Fruit fly (Drosophila melanogaster) whole organism, embryonic: ENCODE results near the gene CG16734.

ENCODE experiments used
- Ada2b ChIP-seq: fragments of 200-800 bp; sonication (Bioruptor generic); IDR thresholded peaks from 2 replicates; pipeline ENCODE4 v1.3.6; 2022; ENCODE audit warnings: missing biosample characterization, missing genetic modification characterization
- Blimp-1 ChIP-seq: fragments of 200-800 bp; sonication (Bioruptor generic); optimal IDR thresholded peaks from 3 replicates; lab custom pipeline; 2018; ENCODE audit warnings: missing biosample characterization, missing genetic modification characterization, mild to moderate bottlenecking, moderate library complexity, missing genetic modification reagents
- CG10147 ChIP-seq: fragments of 200-800 bp; sonication (Bioruptor generic); optimal IDR thresholded peaks from 2 replicates; lab custom pipeline; 2019; ENCODE audit warnings: missing biosample characterization, mild to moderate bottlenecking, missing genetic modification characterization, moderate library complexity
- CG10462 ChIP-seq: fragments of 200-800 bp; sonication (Bioruptor generic); optimal IDR thresholded peaks from 2 replicates; lab custom pipeline; 2016; ENCODE audit warnings: missing biosample characterization, missing genetic modification characterization
- CG11085 ChIP-seq: fragments of 200-800 bp; sonication (Bioruptor generic); IDR thresholded peaks from 2 replicates; pipeline ENCODE4 v1.3.6; 2022; ENCODE audit warnings: missing biosample characterization, missing genetic modification characterization
- CG11093 ChIP-seq: fragments of 200-800 bp; sonication (Bioruptor generic); IDR thresholded peaks from 3 replicates; pipeline ENCODE4 v1.3.6; 2022; ENCODE audit warnings: missing biosample characterization, missing genetic modification characterization
- CG11695 ChIP-seq: fragments of 200-800 bp; sonication (Bioruptor generic); IDR thresholded peaks from 3 replicates; pipeline ENCODE4 v1.3.6; 2022; ENCODE audit warnings: missing biosample characterization, missing genetic modification characterization
- CG12155 ChIP-seq: fragments of 200-800 bp; sonication (Bioruptor generic); optimal IDR thresholded peaks from 3 replicates; lab custom pipeline; 2016; ENCODE audit warnings: missing biosample characterization, missing genetic modification characterization
- CG1233 ChIP-seq: fragments of 200-800 bp; sonication (Bioruptor generic); optimal IDR thresholded peaks from 4 replicates; lab custom pipeline; 2018; ENCODE audit warnings: missing biosample characterization, mild to moderate bottlenecking, missing genetic modification characterization
- CG1647 ChIP-seq: fragments of 200-800 bp; sonication (Bioruptor generic); optimal IDR thresholded peaks from 3 replicates; lab custom pipeline; 2016; ENCODE audit warnings: missing biosample characterization, missing genetic modification characterization
- CG17328 ChIP-seq: fragments of 200-800 bp; sonication (Bioruptor generic); IDR thresholded peaks from 2 replicates; pipeline ENCODE4 v1.3.6; 2022; ENCODE audit warnings: missing biosample characterization, missing genetic modification characterization
- CG17359 ChIP-seq: fragments of 200-800 bp; sonication (Bioruptor generic); optimal IDR thresholded peaks from 3 replicates; lab custom pipeline; 2018; ENCODE audit warnings: missing biosample characterization, mild to moderate bottlenecking, missing genetic modification characterization, moderate library complexity
- CG42726 ChIP-seq: fragments of 200-800 bp; sonication (Bioruptor generic); IDR thresholded peaks from 2 replicates; pipeline ENCODE4 v1.3.6; 2022; ENCODE audit warnings: missing biosample characterization, missing genetic modification characterization; ENCODE audit not compliant: partially characterized antibody
- CG6175 ChIP-seq: fragments of 200-800 bp; sonication (Bioruptor generic); IDR thresholded peaks from 3 replicates; pipeline ENCODE4 v1.3.6; 2022; ENCODE audit warnings: missing biosample characterization, missing genetic modification characterization
- CG6813 ChIP-seq: fragments of 200-800 bp; sonication (Bioruptor generic); optimal IDR thresholded peaks from 2 replicates; lab custom pipeline; 2017; ENCODE audit warnings: missing biosample characterization, missing genetic modification characterization, mild to moderate bottlenecking, moderate library complexity, missing genetic modification reagents
- CG7271 ChIP-seq: fragments of 200-800 bp; sonication (Bioruptor generic); optimal IDR thresholded peaks from 2 replicates; lab custom pipeline; 2018; ENCODE audit warnings: missing biosample characterization, mild to moderate bottlenecking, missing genetic modification characterization, moderate library complexity
- CG7556 ChIP-seq: fragments of 200-800 bp; sonication (Bioruptor generic); optimal IDR thresholded peaks from 2 replicates; lab custom pipeline; 2017; ENCODE audit warnings: missing biosample characterization, mild to moderate bottlenecking, missing genetic modification characterization
- CG8359 ChIP-seq: fragments of 200-800 bp; sonication (Bioruptor generic); optimal IDR thresholded peaks from 2 replicates; lab custom pipeline; 2017; ENCODE audit warnings: missing biosample characterization, mild to moderate bottlenecking, missing genetic modification characterization, borderline replicate concordance
- CG8765 ChIP-seq: fragments of 200-800 bp; sonication (Bioruptor generic); IDR thresholded peaks from 2 replicates; pipeline ENCODE4 v1.3.6; 2022; ENCODE audit warnings: missing biosample characterization, missing genetic modification characterization
- Dek ChIP-seq: fragments of 200-800 bp; sonication (Bioruptor generic); optimal IDR thresholded peaks from 3 replicates; lab custom pipeline; 2019; ENCODE audit warnings: missing biosample characterization, mild to moderate bottlenecking, missing genetic modification characterization, moderate library complexity
- Dp ChIP-seq: fragments of 200-800 bp; sonication (Bioruptor generic); optimal IDR thresholded peaks from 2 replicates; lab custom pipeline; 2018; ENCODE audit warnings: missing biosample characterization, mild to moderate bottlenecking, missing genetic modification characterization, moderate library complexity
- Fer1 ChIP-seq: fragments of 200-800 bp; sonication (Bioruptor generic); optimal IDR thresholded peaks from 2 replicates; lab custom pipeline; 2017; ENCODE audit warnings: missing biosample characterization, mild to moderate bottlenecking, missing genetic modification characterization
- Hsf ChIP-seq: fragments of 200-800 bp; sonication (Bioruptor generic); optimal IDR thresholded peaks from 3 replicates; lab custom pipeline; 2016; ENCODE audit warnings: missing biosample characterization, missing genetic modification characterization
- Myb ChIP-seq: fragments of 200-800 bp; sonication (Bioruptor generic); optimal IDR thresholded peaks from 2 replicates; lab custom pipeline; 2016; ENCODE audit warnings: missing biosample characterization, missing genetic modification characterization
- NFAT ChIP-seq: fragments of 200-800 bp; sonication (Bioruptor generic); IDR thresholded peaks from 2 replicates; pipeline ENCODE4 v1.3.6; 2022; ENCODE audit warnings: missing biosample characterization, missing genetic modification characterization
- Oaz ChIP-seq: fragments of 200-800 bp; sonication (Bioruptor generic); IDR thresholded peaks from 2 replicates; pipeline ENCODE4 v1.3.6; 2022; ENCODE audit warnings: missing biosample characterization, missing genetic modification characterization
- Vsx1 ChIP-seq: fragments of 200-800 bp; sonication (Bioruptor generic); optimal IDR thresholded peaks from 2 replicates; lab custom pipeline; 2017; ENCODE audit warnings: missing biosample characterization, mild to moderate bottlenecking, missing genetic modification characterization, missing genetic modification reagents
- Xrp1 ChIP-seq: fragments of 200-800 bp; sonication (Bioruptor generic); IDR thresholded peaks from 2 replicates; pipeline ENCODE4 v1.3.6; 2022; ENCODE audit warnings: missing biosample characterization, missing genetic modification characterization
- amos ChIP-seq: fragments of 200-800 bp; sonication (Bioruptor generic); IDR thresholded peaks from 2 replicates; pipeline ENCODE4 v1.3.6; 2022; ENCODE audit warnings: missing biosample characterization, missing genetic modification characterization; ENCODE audit not compliant: partially characterized antibody
- ase ChIP-seq: fragments of 200-800 bp; sonication (Bioruptor generic); IDR thresholded peaks from 3 replicates; pipeline ENCODE4 v1.3.6; 2022; ENCODE audit warnings: missing biosample characterization, missing genetic modification characterization
- az2 ChIP-seq: fragments of 200-800 bp; sonication (Bioruptor generic); optimal IDR thresholded peaks from 3 replicates; lab custom pipeline; 2016; ENCODE audit warnings: missing biosample characterization, missing genetic modification characterization
- chif ChIP-seq, 2 experiments: fragments of 200-800 bp; sonication (Bioruptor generic); optimal IDR thresholded peaks; 3 replicates each; lab custom pipeline; 2016; ENCODE audit warnings: missing biosample characterization in 2 of 2, missing genetic modification characterization in 2 of 2
- chm ChIP-seq: fragments of 200-800 bp; sonication (Bioruptor generic); IDR thresholded peaks from 2 replicates; pipeline ENCODE4 v1.3.6; 2022; ENCODE audit warnings: missing biosample characterization, missing genetic modification characterization
- ci ChIP-seq: fragments of 200-800 bp; sonication (Bioruptor generic); IDR thresholded peaks from 3 replicates; pipeline ENCODE4 v1.3.6; 2022; ENCODE audit warnings: missing biosample characterization, missing genetic modification characterization
- fd102C ChIP-seq: fragments of 200-800 bp; sonication (Bioruptor generic); optimal IDR thresholded peaks from 2 replicates; lab custom pipeline; 2018; ENCODE audit warnings: missing biosample characterization, mild to moderate bottlenecking, missing genetic modification characterization, moderate library complexity
- ftz-f1 ChIP-seq: fragments of 200-800 bp; sonication (Bioruptor generic); optimal IDR thresholded peaks from 2 replicates; lab custom pipeline; 2016; ENCODE audit warnings: missing biosample characterization, missing genetic modification characterization
- hkb ChIP-seq, 2 experiments: fragments of 200-800 bp in 1 of 2; fragments of >200 bp in 1 of 2; sonication (Bioruptor generic) in 1 of 2; IDR thresholded peaks in 1 of 2; optimal IDR thresholded peaks in 1 of 2; 2 replicates each; pipeline versions ENCODE4 v1.3.6 to Lab custom; 2017 to 2022; ENCODE audit warnings: missing biosample characterization in 1 of 2, missing genetic modification characterization in 1 of 2
- insv ChIP-seq, 2 experiments: fragments of 200-800 bp; sonication (Bioruptor generic); optimal IDR thresholded peaks; 3 replicates each; lab custom pipeline; 2016 to 2018; ENCODE audit warnings: missing biosample characterization in 2 of 2, missing genetic modification characterization in 2 of 2
- jumu ChIP-seq: fragments of 200-800 bp; sonication (Bioruptor generic); optimal IDR thresholded peaks from 3 replicates; lab custom pipeline; 2016; ENCODE audit warnings: missing biosample characterization, missing genetic modification characterization
- mirr ChIP-seq: fragments of 200-800 bp; sonication (Bioruptor generic); optimal IDR thresholded peaks from 3 replicates; lab custom pipeline; 2018; ENCODE audit warnings: missing biosample characterization, mild to moderate bottlenecking, missing genetic modification characterization
- mld ChIP-seq: fragments of 200-800 bp; sonication (Bioruptor generic); IDR thresholded peaks from 3 replicates; pipeline ENCODE4 v1.3.6; 2022; ENCODE audit warnings: missing biosample characterization, missing genetic modification characterization; ENCODE audit not compliant: partially characterized antibody
- otp ChIP-seq: fragments of 200-800 bp; sonication (Bioruptor generic); IDR thresholded peaks from 3 replicates; pipeline ENCODE4, ENCODE4 v1.3.6; 2022; ENCODE audit warnings: missing biosample characterization, missing genetic modification characterization
- pan ChIP-seq, 4 experiments: fragments of >200 bp in 3 of 4; fragments of 200-800 bp in 1 of 4; sonication (Bioruptor generic) in 1 of 4; optimal IDR thresholded peaks in 3 of 4; IDR thresholded peaks in 1 of 4; 2 replicates each; pipeline versions ENCODE4 v1.3.6 to Lab custom; 2017 to 2022; ENCODE audit warnings: missing biosample characterization in 2 of 4, missing genetic modification characterization in 2 of 4, mixed read lengths in 1 of 4
- pho ChIP-seq: fragments of 200-800 bp; sonication (Bioruptor generic); optimal IDR thresholded peaks from 2 replicates; lab custom pipeline; 2016; ENCODE audit warnings: missing biosample characterization, missing genetic modification characterization
- prd ChIP-seq, 3 experiments: fragments of >200 bp in 2 of 3; fragments of 200-800 bp in 1 of 3; sonication (Bioruptor generic) in 1 of 3; optimal IDR thresholded peaks in 2 of 3; IDR thresholded peaks in 1 of 3; 2 replicates in 2 of 3; 3 replicates in 1 of 3; pipeline versions ENCODE4 v1.3.6 to Lab custom; 2017 to 2022; ENCODE audit warnings: missing biosample characterization in 1 of 3, missing genetic modification characterization in 1 of 3
- ro ChIP-seq: fragments of 200-800 bp; sonication (Bioruptor generic); IDR thresholded peaks from 2 replicates; pipeline ENCODE4 v1.3.6; 2022; ENCODE audit warnings: missing biosample characterization, missing genetic modification characterization
- toy ChIP-seq: fragments of 200-800 bp; sonication (Bioruptor generic); IDR thresholded peaks from 2 replicates; pipeline ENCODE4 v1.3.6; 2022; ENCODE audit warnings: missing biosample characterization, missing genetic modification characterization
- wdn ChIP-seq: fragments of 200-800 bp; sonication (Bioruptor generic); IDR thresholded peaks from 2 replicates; pipeline ENCODE4 v1.3.6; 2022; ENCODE audit warnings: missing biosample characterization, missing genetic modification characterization
- yki ChIP-seq: fragments of >200 bp; optimal IDR thresholded peaks from 3 replicates; lab custom pipeline; 2018

The CG16734 gene

dm6 chr3R:9229996-9230601 is 24.8 kb upstream of the CG16734 start (continued):
- TF ChIP-seq CG1647 = no peak
- TF ChIP-seq otp (GFP tag; lab: Robert Waterston, UW) = no peak
- TF ChIP-seq Fer1 (GFP tag; lab: Kevin White, UChicago) = no peak
- TF ChIP-seq az2 (GFP tag; lab: Kevin White, UChicago) = peak; percentile 25
- no peak for TF ChIP-seq Dek (tag; lab: Kevin White, UChicago)
- peak; percentile 2 for TF ChIP-seq CG7556 (GFP tag; lab: Kevin White, UChicago)
- TF ChIP-seq Oaz (GFP tag; lab: Robert Waterston, UW) = no peak
- TF ChIP-seq pho = no peak
- no peak for TF ChIP-seq CG42726 (GFP tag; lab: Robert Waterston, UW)
- TF ChIP-seq Hsf (GFP tag; lab: Kevin White, UChicago) = peak; percentile 24
- no peak for TF ChIP-seq hkb (optimal IDR thresholded peaks at IDR 0.05; lab: Kevin White, UChicago)
- TF ChIP-seq hkb (GFP tag; IDR thresholded peaks at IDR 0.05; lab: Robert Waterston, UW) = peak; percentile 37; the same call in 1 of the 2 replicates
- TF ChIP-seq CG8359 (GFP tag; lab: Kevin White, UChicago) = no peak
- TF ChIP-seq CG7271 (tag; lab: Kevin White, UChicago) = no peak
- TF ChIP-seq Xrp1 = peak; percentile 54
- TF ChIP-seq jumu (GFP tag; lab: Kevin White, UChicago) = no peak
- TF ChIP-seq insv (GFP tag; optimal IDR thresholded peaks at IDR 0.05; lab: Kevin White, UChicago) = no peak
- TF ChIP-seq Dp = no peak
- no peak for TF ChIP-seq CG1233
- TF ChIP-seq CG8765 (GFP tag; lab: Robert Waterston, UW) = no peak
- TF ChIP-seq ase (GFP tag; lab: Robert Waterston, UW) = no peak
- TF ChIP-seq mirr = no peak
- TF ChIP-seq CG6813 (GFP tag; lab: Kevin White, UChicago) = peak; percentile 20
- TF ChIP-seq Ada2b (GFP tag; lab: Robert Waterston, UW) = 0 out of 2 replicates have a peak, but pooled peaks have one; percentile 22
- no peak for TF ChIP-seq ci (GFP tag; lab: Robert Waterston, UW)
- TF ChIP-seq yki (lab: Kevin White, UChicago) = no peak
- TF ChIP-seq CG17359 (tag; lab: Kevin White, UChicago) = peak; percentile 24
- TF ChIP-seq CG10147 = no peak
- TF ChIP-seq Myb (GFP tag; lab: Kevin White, UChicago) = no peak
- TF ChIP-seq toy (GFP tag; lab: Robert Waterston, UW) = no peak
- TF ChIP-seq amos = no peak
- no peak for TF ChIP-seq prd (optimal IDR thresholded peaks at IDR 0.05; lab: Kevin White, UChicago)
- TF ChIP-seq prd (GFP tag; IDR thresholded peaks at IDR 0.05; lab: Robert Waterston, UW) = no peak
- no peak for TF ChIP-seq CG11695 (GFP tag; lab: Robert Waterston, UW)
- no peak for TF ChIP-seq mld (GFP tag; lab: Robert Waterston, UW)
- TF ChIP-seq Blimp-1 = peak; percentile 46
- TF ChIP-seq chif (GFP tag; optimal IDR thresholded peaks at IDR 0.05; lab: Kevin White, UChicago) = peak; percentile 24 to 27
- TF ChIP-seq ftz-f1 = no peak
- peak; percentile 19 for TF ChIP-seq Vsx1 (GFP tag; lab: Kevin White, UChicago)
- no peak for TF ChIP-seq ro (GFP tag; lab: Robert Waterston, UW)
- TF ChIP-seq CG11093 (GFP tag; lab: Robert Waterston, UW) = no peak
- no peak for TF ChIP-seq chm (GFP tag; lab: Robert Waterston, UW)
- no peak for TF ChIP-seq fd102C (GFP tag; lab: Kevin White, UChicago)
- no peak for TF ChIP-seq wdn (GFP tag; lab: Robert Waterston, UW)
- TF ChIP-seq CG17328 (GFP tag; lab: Robert Waterston, UW) = no peak
- TF ChIP-seq NFAT (GFP tag; lab: Robert Waterston, UW) = no peak
- no peak for TF ChIP-seq pan (optimal IDR thresholded peaks at IDR 0.05; lab: Kevin White, UChicago)
- TF ChIP-seq pan (GFP tag; optimal IDR thresholded peaks at IDR 0.05 in 1 of 2, IDR thresholded peaks at IDR 0.05 in 1 of 2) = peak in 1 of 2 experiments; percentile 28
- no peak for TF ChIP-seq CG11085
- peak; percentile 2 for TF ChIP-seq CG12155 (GFP tag; lab: Kevin White, UChicago)
- no peak for TF ChIP-seq CG10462 (GFP tag; lab: Kevin White, UChicago)
- no peak for TF ChIP-seq CG6175
